Worm (Caenorhabditis elegans): ENCODE measurements around the gene bmy-1.

- TF ChIP-seq snpc-1.2 (GFP tag; IDR thresholded peaks at IDR 0.05) (no peak), hmg-1.1 (GFP tag; IDR thresholded peaks at IDR 0.05) (no peak), unc-130 (GFP tag; optimal IDR thresholded peaks at IDR 0.05) (no peak), fos-1 (tag; optimal IDR thresholded peaks at IDR 0.05) (no peak), mdl-1 (tag; optimal IDR thresholded peaks at IDR 0.05) (no peak), lsy-2 (tag; optimal IDR thresholded peaks at IDR 0.05) (no peak), dve-1 (tag; optimal IDR thresholded peaks at IDR 0.05; ENCODE audit: insufficient read depth) (no peak), ztf-11 (tag; optimal IDR thresholded peaks at IDR 0.05) (no peak), ceh-82 (tag; optimal IDR thresholded peaks at IDR 0.05) (no peak), skn-1 (tag; optimal IDR thresholded peaks at IDR 0.05) (no peak), Y5F2A.4 (GFP tag; optimal IDR thresholded peaks at IDR 0.05) (no peak)
These were observed 49.1 kb downstream of the bmy-1 start, which contains the start of gene clec-141 for ce11 chrII:5407548-5407947.

Data from whole organism, L4 larva.